Fruit fly (Drosophila melanogaster) whole organism, prepupa: ENCODE results near the gene CG9289.

Experiments used
- Blimp-1 ChIP-seq: fragments of 200-800 bp; sonication (Bioruptor generic); optimal IDR thresholded peaks from 3 replicates; lab custom pipeline; 2017; ENCODE audit warnings: missing biosample characterization, missing genetic modification characterization, mild to moderate bottlenecking, moderate library complexity, missing genetic modification reagents
- CG10631 ChIP-seq: fragments of 200-800 bp; sonication (Bioruptor generic); optimal IDR thresholded peaks from 2 replicates; lab custom pipeline; 2016; ENCODE audit warnings: missing biosample characterization, missing genetic modification characterization
- CG11762 ChIP-seq: fragments of 200-800 bp; sonication (Bioruptor generic); optimal IDR thresholded peaks from 3 replicates; lab custom pipeline; 2016; ENCODE audit warnings: missing biosample characterization, missing genetic modification characterization; ENCODE audit not compliant: insufficient read depth
- CG15336 ChIP-seq: fragments of 200-800 bp; sonication (Bioruptor generic); IDR thresholded peaks from 2 replicates; pipeline ENCODE4 v1.3.6; 2022; ENCODE audit warnings: missing biosample characterization, missing genetic modification characterization
- CG3032 ChIP-seq: fragments of 200-800 bp; optimal IDR thresholded peaks from 2 replicates; lab custom pipeline; 2019; ENCODE audit warnings: missing biosample characterization, mild to moderate bottlenecking, missing genetic modification characterization, moderate library complexity
- CG31627 ChIP-seq: fragments of 200-800 bp; sonication (Bioruptor generic); optimal IDR thresholded peaks from 3 replicates; lab custom pipeline; 2016; ENCODE audit warnings: missing biosample characterization, missing genetic modification characterization
- CG32006 ChIP-seq: fragments of 200-800 bp; sonication (Bioruptor generic); optimal IDR thresholded peaks from 3 replicates; lab custom pipeline; 2017; ENCODE audit warnings: missing biosample characterization, mild to moderate bottlenecking, missing genetic modification characterization
- CG3919 ChIP-seq: fragments of 200-800 bp; sonication (Bioruptor generic); optimal IDR thresholded peaks from 3 replicates; lab custom pipeline; 2016; ENCODE audit warnings: missing biosample characterization, missing genetic modification characterization
- CG4318 ChIP-seq: fragments of 200-800 bp; sonication (Bioruptor generic); optimal IDR thresholded peaks from 3 replicates; lab custom pipeline; 2017; ENCODE audit warnings: missing biosample characterization, mild to moderate bottlenecking, missing genetic modification characterization
- CG6163 ChIP-seq: fragments of 200-800 bp; sonication (Bioruptor generic); IDR thresholded peaks from 3 replicates; pipeline ENCODE4 v1.3.6; 2022; ENCODE audit warnings: missing biosample characterization, missing genetic modification characterization
- CG6792 ChIP-seq: fragments of 200-800 bp; sonication (Bioruptor generic); optimal IDR thresholded peaks from 3 replicates; lab custom pipeline; 2016; ENCODE audit warnings: missing biosample characterization, missing genetic modification characterization
- CG7368 ChIP-seq: fragments of 200-800 bp; sonication (Bioruptor generic); optimal IDR thresholded peaks from 3 replicates; lab custom pipeline; 2016; ENCODE audit warnings: missing biosample characterization, missing genetic modification characterization
- CG8119 ChIP-seq: fragments of 200-800 bp; sonication (Bioruptor generic); IDR thresholded peaks from 3 replicates; pipeline ENCODE4 v1.3.6; 2022; ENCODE audit warnings: missing biosample characterization, missing genetic modification characterization
- CG8319 ChIP-seq: fragments of 200-800 bp; sonication (Bioruptor generic); optimal IDR thresholded peaks from 3 replicates; lab custom pipeline; 2016; ENCODE audit warnings: missing biosample characterization, missing genetic modification characterization
- Eip78C ChIP-seq: fragments of 200-800 bp; sonication (Bioruptor generic); peaks from one replicate; lab custom pipeline; 2016; ENCODE audit warnings: missing biosample characterization, missing genetic modification characterization
- Eip93F ChIP-seq: fragments of 200-800 bp; sonication (Bioruptor generic); optimal IDR thresholded peaks from 2 replicates; lab custom pipeline; 2016; ENCODE audit warnings: missing biosample characterization, mild to moderate bottlenecking, missing genetic modification characterization
- Gug ChIP-seq: fragments of 200-800 bp; sonication (Bioruptor generic); IDR thresholded peaks from 2 replicates; pipeline ENCODE4 v1.3.6; 2022; ENCODE audit warnings: missing biosample characterization, missing genetic modification characterization
- Hr39 ChIP-seq: fragments of 200-800 bp; sonication (Bioruptor generic); optimal IDR thresholded peaks from 2 replicates; lab custom pipeline; 2016; ENCODE audit warnings: missing biosample characterization, missing genetic modification characterization
- Lpt ChIP-seq: fragments of 200-800 bp; sonication (Bioruptor generic); optimal IDR thresholded peaks from 3 replicates; lab custom pipeline; 2016; ENCODE audit warnings: missing biosample characterization, missing genetic modification characterization
- Met ChIP-seq: fragments of 200-800 bp; sonication (Bioruptor generic); optimal IDR thresholded peaks from 3 replicates; lab custom pipeline; 2016; ENCODE audit warnings: missing biosample characterization, missing genetic modification characterization
- OdsH ChIP-seq: fragments of 200-800 bp; sonication (Bioruptor generic); optimal IDR thresholded peaks from 3 replicates; lab custom pipeline; 2016; ENCODE audit warnings: missing biosample characterization, missing genetic modification characterization
- Sox102F ChIP-seq: fragments of 200-800 bp; sonication (Bioruptor generic); optimal IDR thresholded peaks from 2 replicates; lab custom pipeline; 2016; ENCODE audit warnings: missing biosample characterization, mild to moderate bottlenecking, missing genetic modification characterization
- Sox14 ChIP-seq: fragments of 200-800 bp; sonication (Bioruptor generic); optimal IDR thresholded peaks from 3 replicates; lab custom pipeline; 2016; ENCODE audit warnings: missing biosample characterization, missing genetic modification characterization
- Sox15 ChIP-seq: fragments of 200-800 bp; sonication (Bioruptor generic); optimal IDR thresholded peaks from 3 replicates; lab custom pipeline; 2016; ENCODE audit warnings: missing biosample characterization, missing genetic modification characterization
- acj6 ChIP-seq: fragments of 200-800 bp; sonication (Bioruptor generic); optimal IDR thresholded peaks from 3 replicates; lab custom pipeline; 2016; ENCODE audit warnings: missing biosample characterization, missing genetic modification characterization
- cyc ChIP-seq: fragments of 200-800 bp; sonication (Bioruptor generic); optimal IDR thresholded peaks from 3 replicates; lab custom pipeline; 2016; ENCODE audit warnings: missing biosample characterization, missing genetic modification characterization
- dac ChIP-seq: fragments of 200-800 bp; sonication (Bioruptor generic); optimal IDR thresholded peaks from 2 replicates; lab custom pipeline; 2017; ENCODE audit warnings: missing biosample characterization, mild to moderate bottlenecking, missing genetic modification characterization
- eg ChIP-seq: fragments of 200-800 bp; sonication (Bioruptor generic); IDR thresholded peaks from 3 replicates; pipeline ENCODE4 v1.3.6; 2022; ENCODE audit warnings: missing biosample characterization, missing genetic modification characterization
- fd85E ChIP-seq: fragments of 200-800 bp; sonication (Bioruptor generic); optimal IDR thresholded peaks from 3 replicates; lab custom pipeline; 2016; ENCODE audit warnings: missing biosample characterization, missing genetic modification characterization
- fkh ChIP-seq: fragments of 200-800 bp; sonication (Bioruptor generic); optimal IDR thresholded peaks from 3 replicates; lab custom pipeline; 2017; ENCODE audit warnings: missing biosample characterization, mild to moderate bottlenecking, missing genetic modification characterization, moderate library complexity
- lz ChIP-seq: fragments of 200-800 bp; sonication (Bioruptor generic); optimal IDR thresholded peaks from 3 replicates; lab custom pipeline; 2016; ENCODE audit warnings: missing biosample characterization, missing genetic modification characterization
- net ChIP-seq: fragments of 200-800 bp; sonication (Bioruptor generic); optimal IDR thresholded peaks from 3 replicates; lab custom pipeline; 2016; ENCODE audit warnings: missing biosample characterization, missing genetic modification characterization
- pdm3 ChIP-seq: fragments of 200-800 bp; sonication (Bioruptor generic); optimal IDR thresholded peaks from 3 replicates; lab custom pipeline; 2016; ENCODE audit warnings: missing biosample characterization, missing genetic modification characterization
- salr ChIP-seq, 2 experiments: fragments of 200-800 bp; sonication (Bioruptor generic); optimal IDR thresholded peaks; 3 replicates each; lab custom pipeline; 2016 to 2018; ENCODE audit warnings: missing biosample characterization in 2 of 2, missing genetic modification characterization in 2 of 2, mild to moderate bottlenecking in 1 of 2
- spab ChIP-seq: fragments of 200-800 bp; sonication (Bioruptor generic); optimal IDR thresholded peaks from 2 replicates; lab custom pipeline; 2017; ENCODE audit warnings: missing biosample characterization, mild to moderate bottlenecking, missing genetic modification characterization, missing genetic modification reagents
- ss ChIP-seq, 2 experiments: fragments of 200-800 bp; sonication (Bioruptor generic); optimal IDR thresholded peaks; 2 replicates in 1 of 2; 3 replicates in 1 of 2; lab custom pipeline; 2017 to 2018; ENCODE audit warnings: mild to moderate bottlenecking in 2 of 2, missing biosample characterization in 2 of 2, missing genetic modification characterization in 2 of 2, moderate library complexity in 1 of 2

CG9289 gene

dm6 chr2L:8691292-8691975 lies 7.3 kb upstream of the CG9289 start (continued):
- TF ChIP-seq CG4318 (GFP tag; lab: Kevin White, UChicago) (peak; percentile 92), CG11762 (GFP tag; lab: Kevin White, UChicago) (peak; percentile 89), Blimp-1 (GFP tag; lab: Kevin White, UChicago) (peak; percentile 80), CG32006 (GFP tag; lab: Kevin White, UChicago) (peak; percentile 96), Met (GFP tag; lab: Kevin White, UChicago) (peak; percentile 89), Sox15 (GFP tag; lab: Kevin White, UChicago) (peak; percentile 87), dac (GFP tag; lab: Kevin White, UChicago) (peak; percentile 61), lz (peak; percentile 89), Lpt (GFP tag; lab: Kevin White, UChicago) (peak; percentile 81), CG3919 (GFP tag; lab: Kevin White, UChicago) (peak; percentile 92), CG8319 (GFP tag; lab: Kevin White, UChicago) (peak; percentile 67), CG10631 (GFP tag; lab: Kevin White, UChicago) (peak; percentile 91), Eip93F (GFP tag; lab: Kevin White, UChicago) (peak; percentile 51), OdsH (GFP tag; lab: Kevin White, UChicago) (peak; percentile 92), Eip78C (GFP tag; lab: Kevin White, UChicago) (peak; percentile 99), net (GFP tag; lab: Kevin White, UChicago) (peak; percentile 92), cyc (GFP tag; lab: Kevin White, UChicago) (peak; percentile 80), CG3032 (tag; lab: Kevin White, UChicago) (peak; percentile 91), Hr39 (peak; percentile 74), CG15336 (GFP tag; lab: Robert Waterston, UW) (peak; percentile 82), salr (GFP tag; optimal IDR thresholded peaks at IDR 0.05; lab: Kevin White, UChicago) (peak; percentile 41 to 97), CG7368 (GFP tag; lab: Kevin White, UChicago) (peak; percentile 82), Gug (GFP tag; lab: Robert Waterston, UW) (peak; percentile 61; the same call in 1 of the 2 replicates)

- TF ChIP-seq CG31627, result no peak
- no peak for TF ChIP-seq salr (GFP tag; optimal IDR thresholded peaks at IDR 0.05; lab: Kevin White, UChicago)
- TF ChIP-seq fkh, result no peak
- TF ChIP-seq CG32006 (GFP tag; lab: Kevin White, UChicago), result no peak
- no peak for TF ChIP-seq CG11762 (GFP tag; lab: Kevin White, UChicago)
- no peak for TF ChIP-seq ss (GFP tag; optimal IDR thresholded peaks at IDR 0.05; lab: Kevin White, UChicago)
- TF ChIP-seq Sox15 (GFP tag; lab: Kevin White, UChicago), result no peak
- no peak for TF ChIP-seq CG8319 (GFP tag; lab: Kevin White, UChicago)
- TF ChIP-seq eg (GFP tag; lab: Robert Waterston, UW), result no peak; the same call in 2 of the 3 replicates
- TF ChIP-seq spab (GFP tag; lab: Kevin White, UChicago), result no peak
- no peak for TF ChIP-seq cyc (GFP tag; lab: Kevin White, UChicago)
- TF ChIP-seq Hr39, result no peak
- TF ChIP-seq CG6163, result no peak; the same call in 2 of the 3 replicates
- no peak for TF ChIP-seq CG8119
- no peak for TF ChIP-seq Blimp-1 (GFP tag; lab: Kevin White, UChicago)
- no peak for TF ChIP-seq pdm3
- TF ChIP-seq Sox14, result no peak
- no peak for TF ChIP-seq fd85E (GFP tag; lab: Kevin White, UChicago)
- no peak for TF ChIP-seq Sox102F (GFP tag; lab: Kevin White, UChicago)
Measured at dm6 chr2L:8690913-8691291, 6.7 kb upstream of the CG9289 start.

- TF ChIP-seq eg (GFP tag; lab: Robert Waterston, UW), result peak; percentile 7; the same call in 2 of the 3 replicates
- peak; percentile 80 for TF ChIP-seq Eip78C (GFP tag; lab: Kevin White, UChicago)
- TF ChIP-seq CG8119, result no peak
- no peak for TF ChIP-seq acj6 (GFP tag; lab: Kevin White, UChicago)
- TF ChIP-seq CG6792 (GFP tag; lab: Kevin White, UChicago), result no peak
Measured at dm6 chr2L:8690382-8690781, 6.2 kb upstream of the CG9289 start.
